Fruit fly (Drosophila melanogaster) whole organism, wandering third instar larva: Measurements from ENCODE around the gene Sur.
A peak's percentile ranks its signal among the peaks of the same experiment; 100 is the strongest.

Source experiments
- CG9705 ChIP-seq: fragments of 200-800 bp; sonication (Bioruptor generic); optimal IDR thresholded peaks from 2 replicates; lab custom pipeline; 2018; ENCODE audit warnings: missing biosample characterization, mild to moderate bottlenecking, missing genetic modification characterization
- CrebA ChIP-seq: fragments of 200-800 bp; sonication (Bioruptor generic); optimal IDR thresholded peaks from 2 replicates; lab custom pipeline; 2016; ENCODE audit warnings: missing biosample characterization, mild to moderate bottlenecking, missing genetic modification characterization, borderline replicate concordance
- Dfd ChIP-seq: fragments of >200 bp; optimal IDR thresholded peaks from 2 replicates; lab custom pipeline; 2017; ENCODE audit warnings: missing biosample characterization, missing genetic modification characterization
- GATAd ChIP-seq: sonication (Bioruptor generic); optimal IDR thresholded peaks from 2 replicates; lab custom pipeline; 2016; ENCODE audit warnings: missing biosample characterization, missing genetic modification characterization
- HLH106 ChIP-seq: fragments of 200-800 bp; optimal IDR thresholded peaks from 3 replicates; lab custom pipeline; 2019; ENCODE audit warnings: missing biosample characterization, mild to moderate bottlenecking, missing genetic modification characterization, moderate library complexity
- Hnf4 ChIP-seq: fragments of 200-800 bp; sonication (Bioruptor generic); optimal IDR thresholded peaks from 2 replicates; lab custom pipeline; 2016; ENCODE audit warnings: missing biosample characterization, mild to moderate bottlenecking, missing genetic modification characterization
- Jra ChIP-seq: sonication (Bioruptor generic); optimal IDR thresholded peaks from 2 replicates; lab custom pipeline; 2016; ENCODE audit warnings: missing biosample characterization, missing genetic modification characterization
- Mio ChIP-seq: sonication (Bioruptor generic); optimal IDR thresholded peaks from 2 replicates; lab custom pipeline; 2016; ENCODE audit warnings: missing biosample characterization, missing genetic modification characterization
- Myc ChIP-seq: fragments of >200 bp; optimal IDR thresholded peaks from 2 replicates; lab custom pipeline; 2017
- N ChIP-seq: fragments of >200 bp; optimal IDR thresholded peaks from 2 replicates; lab custom pipeline; 2018; ENCODE audit warnings: missing biosample characterization, missing external identifiers, missing genetic modification characterization
- OdsH ChIP-seq: fragments of 200-800 bp; sonication (Bioruptor generic); optimal IDR thresholded peaks from 2 replicates; lab custom pipeline; 2016; ENCODE audit warnings: missing biosample characterization, mild to moderate bottlenecking, missing genetic modification characterization
- Rel ChIP-seq, 2 experiments: fragments of 200-800 bp; sonication (Bioruptor generic) in 1 of 2; optimal IDR thresholded peaks; 2 replicates in 1 of 2; 3 replicates in 1 of 2; lab custom pipeline; 2016 to 2019; ENCODE audit warnings: mild to moderate bottlenecking in 2 of 2, missing biosample characterization in 2 of 2, missing genetic modification characterization in 2 of 2, moderate library complexity in 1 of 2
- Sp1 ChIP-seq: fragments of 200-800 bp; sonication (Bioruptor generic); optimal IDR thresholded peaks from 3 replicates; lab custom pipeline; 2019; ENCODE audit warnings: missing biosample characterization, mild to moderate bottlenecking, missing genetic modification characterization, moderate library complexity
- Vsx2 ChIP-seq: fragments of 200-300, 225-300 bp; sonication (Bioruptor generic); optimal IDR thresholded peaks from 2 replicates; lab custom pipeline; 2018; ENCODE audit warnings: missing biosample characterization, missing genetic modification characterization; ENCODE audit not compliant: partially characterized antibody
- br ChIP-seq: fragments of 200-800 bp; sonication (Bioruptor generic); optimal IDR thresholded peaks from 2 replicates; lab custom pipeline; 2016; ENCODE audit warnings: missing biosample characterization, missing genetic modification characterization
- brk ChIP-seq: fragments of 200-800 bp; sonication (Bioruptor generic); optimal IDR thresholded peaks from 2 replicates; lab custom pipeline; 2016; ENCODE audit warnings: missing biosample characterization, mild to moderate bottlenecking, missing genetic modification characterization
- dmrt93B ChIP-seq: fragments of 200-800 bp; sonication (Bioruptor generic); optimal IDR thresholded peaks from 2 replicates; lab custom pipeline; 2018; ENCODE audit warnings: missing biosample characterization, mild to moderate bottlenecking, missing genetic modification characterization
- dsf ChIP-seq: sonication (Bioruptor generic); optimal IDR thresholded peaks from 2 replicates; lab custom pipeline; 2016; ENCODE audit warnings: missing biosample characterization, missing genetic modification characterization, borderline replicate concordance
- ey ChIP-seq: fragments of 200-800 bp; sonication (Bioruptor generic); optimal IDR thresholded peaks from 2 replicates; lab custom pipeline; 2016; ENCODE audit warnings: missing biosample characterization, missing genetic modification characterization
- foxo ChIP-seq, 2 experiments: fragments of 200-800 bp; sonication (Bioruptor generic); optimal IDR thresholded peaks; 2 replicates in 1 of 2; 3 replicates in 1 of 2; lab custom pipeline; 2016 to 2017; ENCODE audit warnings: missing biosample characterization in 2 of 2, missing genetic modification characterization in 2 of 2
- fru ChIP-seq: fragments of 200-800 bp; sonication (Bioruptor generic); optimal IDR thresholded peaks from 3 replicates; lab custom pipeline; 2016; ENCODE audit warnings: missing biosample characterization, mild to moderate bottlenecking, missing genetic modification characterization
- h ChIP-seq: fragments of 200-800 bp; sonication (Bioruptor generic); optimal IDR thresholded peaks from 3 replicates; lab custom pipeline; 2016; ENCODE audit warnings: missing biosample characterization, mild to moderate bottlenecking, missing genetic modification characterization
- lola ChIP-seq: fragments of >200 bp; optimal IDR thresholded peaks from 2 replicates; lab custom pipeline; 2017; ENCODE audit warnings: missing biosample characterization, missing genetic modification characterization
- pan ChIP-seq: fragments of >200 bp; optimal IDR thresholded peaks from 2 replicates; lab custom pipeline; 2017
- psq ChIP-seq: fragments of 200-800 bp; sonication (Bioruptor generic); optimal IDR thresholded peaks from 3 replicates; lab custom pipeline; 2017; ENCODE audit warnings: missing biosample characterization, mild to moderate bottlenecking, missing genetic modification characterization, moderate library complexity
- rgr ChIP-seq: fragments of 200-800 bp; sonication (Bioruptor generic); optimal IDR thresholded peaks from 3 replicates; lab custom pipeline; 2016; ENCODE audit warnings: missing biosample characterization, mild to moderate bottlenecking, missing genetic modification characterization
- sage ChIP-seq: fragments of 200-800 bp; sonication (Bioruptor generic); optimal IDR thresholded peaks from 2 replicates; lab custom pipeline; 2016; ENCODE audit warnings: missing biosample characterization, mild to moderate bottlenecking, missing genetic modification characterization
- usp ChIP-seq: fragments of >200 bp; optimal IDR thresholded peaks from 2 replicates; lab custom pipeline; 2017; ENCODE audit warnings: missing biosample characterization, missing genetic modification characterization

The Sur gene

dm6 chr2L:10146723-10147475 lies 52.0 kb downstream of the Sur start:
- TF ChIP-seq foxo (GFP tag; optimal IDR thresholded peaks at IDR 0.05; lab: Kevin White, UChicago): no peak
- TF ChIP-seq brk (GFP tag; lab: Kevin White, UChicago): no peak
- TF ChIP-seq Sp1 (GFP tag; lab: Kevin White, UChicago): peak; percentile 53
- TF ChIP-seq Rel (GFP tag; optimal IDR thresholded peaks at IDR 0.05; lab: Kevin White, UChicago): no peak
- peak; percentile 30 for TF ChIP-seq Rel (tag; optimal IDR thresholded peaks at IDR 0.05; lab: Kevin White, UChicago)
- TF ChIP-seq Vsx2: no peak
- no peak for TF ChIP-seq sage (GFP tag; lab: Kevin White, UChicago)
- TF ChIP-seq CrebA: peak; percentile 66
- TF ChIP-seq, all 38 proteins: peak for 3

- no peak for TF ChIP-seq Rel (GFP tag; optimal IDR thresholded peaks at IDR 0.05; lab: Kevin White, UChicago)
- TF ChIP-seq Rel (tag; optimal IDR thresholded peaks at IDR 0.05; lab: Kevin White, UChicago): no peak
- no peak for TF ChIP-seq Dfd (GFP tag; lab: Kevin White, UChicago)
- no peak for TF ChIP-seq psq
- no peak for TF ChIP-seq pan (lab: Kevin White, UChicago)
- no peak for TF ChIP-seq OdsH (GFP tag; lab: Kevin White, UChicago)
- no peak for TF ChIP-seq dsf (GFP tag; lab: Kevin White, UChicago)
- no peak for TF ChIP-seq lola (GFP tag; lab: Kevin White, UChicago)
- TF ChIP-seq foxo (GFP tag; optimal IDR thresholded peaks at IDR 0.05; lab: Kevin White, UChicago): no peak
- no peak for TF ChIP-seq br (GFP tag; lab: Kevin White, UChicago)
- TF ChIP-seq Jra: no peak
These were observed 53.3 kb downstream of the Sur start for dm6 chr2L:10145571-10145970.

- TF ChIP-seq ey (GFP tag; lab: Kevin White, UChicago) (peak; percentile 30), br (GFP tag; lab: Kevin White, UChicago) (peak; percentile 61), HLH106 (tag; lab: Kevin White, UChicago) (peak; percentile 25), rgr (peak; percentile 43), psq (no peak), CrebA (no peak), Rel (GFP tag; optimal IDR thresholded peaks at IDR 0.05; lab: Kevin White, UChicago) (no peak), Rel (tag; optimal IDR thresholded peaks at IDR 0.05; lab: Kevin White, UChicago) (peak; percentile 1), Hnf4 (GFP tag; lab: Kevin White, UChicago) (no peak), OdsH (GFP tag; lab: Kevin White, UChicago) (no peak), usp (no peak), foxo (GFP tag; optimal IDR thresholded peaks at IDR 0.05; lab: Kevin White, UChicago) (peak in 1 of 2 experiments; percentile 52), h (GFP tag; lab: Kevin White, UChicago) (peak; percentile 58), N (no peak), fru (GFP tag; lab: Kevin White, UChicago) (peak; percentile 29)
These were observed 54.5 kb downstream of the Sur start, which contains the start of gene CG4839 for dm6 chr2L:10144236-10144953. TSS of gene CG4839 (plus strand) at chr2L:10144776.

dm6 chr2L:10143334-10143733 lies 55.6 kb downstream of the Sur start:
- TF ChIP-seq dmrt93B (GFP tag; lab: Kevin White, UChicago) (peak; percentile 28), Mio (GFP tag; lab: Kevin White, UChicago) (no peak), CG9705 (GFP tag; lab: Kevin White, UChicago) (no peak), GATAd (GFP tag; lab: Kevin White, UChicago) (no peak), CrebA (no peak), Myc (lab: Kevin White, UChicago) (peak; percentile 36)
